Worm (Caenorhabditis elegans) whole organism, L4 larva: ENCODE measurements around the gene Y51A2D.13.

Experiments
- T26A8.4 ChIP-seq: fragments of 200-800 bp; sonication (Bioruptor generic); IDR thresholded peaks from 2 replicates; pipeline ENCODE4 v1.3.6; 2022; ENCODE audit warnings: missing genetic modification characterization, missing compliant biosample characterization
- ceh-20 ChIP-seq: fragments of 200-800 bp; sonication (Bioruptor generic); IDR thresholded peaks from 2 replicates; pipeline ENCODE4 v1.3.6; 2022; ENCODE audit warnings: missing genetic modification reagents, missing genetic modification characterization, missing compliant biosample characterization
- lim-7 ChIP-seq: fragments of 200-800 bp; sonication (Bioruptor generic); IDR thresholded peaks from 2 replicates; pipeline ENCODE4 v1.3.6; 2022; ENCODE audit warnings: missing genetic modification characterization, missing compliant biosample characterization
- lir-3 ChIP-seq: sonication (generic microtip); optimal IDR thresholded peaks from 2 replicates; lab custom pipeline; 2016; ENCODE audit warnings: mild to moderate bottlenecking, missing genetic modification characterization, missing compliant biosample characterization
- madf-9 ChIP-seq: fragments of 200-800 bp; sonication (Bioruptor generic); conservative IDR thresholded peaks from 2 replicates; pipeline ENCODE4 v1.3.6; 2022; ENCODE audit warnings: missing genetic modification reagents, missing genetic modification characterization, missing compliant biosample characterization
- nhr-42 ChIP-seq: fragments of 200-800 bp; sonication (Bioruptor generic); IDR thresholded peaks from 2 replicates; pipeline ENCODE4 v1.3.6; 2022; ENCODE audit warnings: missing genetic modification characterization, missing compliant biosample characterization
- sdz-12 ChIP-seq: fragments of 200-800 bp; sonication (Bioruptor generic); optimal IDR thresholded peaks from 2 replicates; lab custom pipeline; 2018; ENCODE audit warnings: mild to moderate bottlenecking, missing genetic modification characterization, missing compliant biosample characterization
- zip-11 ChIP-seq: fragments of 200-800 bp; sonication (Bioruptor generic); IDR thresholded peaks from 2 replicates; pipeline ENCODE4 v1.3.6; 2022; ENCODE audit warnings: missing genetic modification characterization, missing compliant biosample characterization
- ztf-11 ChIP-seq: fragments of 150-350 bp; optimal IDR thresholded peaks from 2 replicates; lab custom pipeline; 2014; ENCODE audit warnings: missing biosample characterization, missing genetic modification characterization

DNA sequence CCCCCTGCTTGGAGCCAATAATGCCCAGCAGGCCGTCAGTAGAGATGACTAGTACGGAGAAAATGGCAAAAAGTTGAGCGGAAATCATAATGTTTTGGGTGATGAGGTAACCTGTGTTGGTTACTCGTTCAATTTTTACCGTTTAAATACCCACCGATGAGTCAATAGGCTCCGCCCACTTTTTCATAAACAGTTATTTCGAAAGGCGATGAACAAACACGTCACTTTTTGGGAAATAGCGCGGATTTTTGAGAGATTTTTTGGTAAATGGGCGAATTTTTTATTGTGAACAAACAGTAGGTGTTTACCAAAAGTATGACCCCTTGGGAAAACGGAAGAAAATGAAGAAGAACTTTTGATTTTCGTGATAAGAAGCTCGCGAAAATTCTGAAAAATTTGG, 19.4 kb downstream of the Y51A2D.13 start, which contains the start of gene ttr-26:
- no peak for TF ChIP-seq T26A8.4 (GFP tag; lab: Robert Waterston, UW)
- no peak for TF ChIP-seq sdz-12
- TF ChIP-seq nhr-42 (GFP tag; lab: Robert Waterston, UW) = no peak
- no peak for TF ChIP-seq madf-9 (GFP tag; lab: Robert Waterston, UW)
- TF ChIP-seq zip-11 (GFP tag; lab: Robert Waterston, UW) = no peak
- TF ChIP-seq ztf-11 = no peak
- no peak for TF ChIP-seq lim-7 (GFP tag; lab: Robert Waterston, UW)
- TF ChIP-seq lir-3 = no peak
- TF ChIP-seq ceh-20 (GFP tag; lab: Robert Waterston, UW) = no peak
